Worm (Caenorhabditis elegans): ENCODE data around the gene smf-3.

Gene smf-3

DNA sequence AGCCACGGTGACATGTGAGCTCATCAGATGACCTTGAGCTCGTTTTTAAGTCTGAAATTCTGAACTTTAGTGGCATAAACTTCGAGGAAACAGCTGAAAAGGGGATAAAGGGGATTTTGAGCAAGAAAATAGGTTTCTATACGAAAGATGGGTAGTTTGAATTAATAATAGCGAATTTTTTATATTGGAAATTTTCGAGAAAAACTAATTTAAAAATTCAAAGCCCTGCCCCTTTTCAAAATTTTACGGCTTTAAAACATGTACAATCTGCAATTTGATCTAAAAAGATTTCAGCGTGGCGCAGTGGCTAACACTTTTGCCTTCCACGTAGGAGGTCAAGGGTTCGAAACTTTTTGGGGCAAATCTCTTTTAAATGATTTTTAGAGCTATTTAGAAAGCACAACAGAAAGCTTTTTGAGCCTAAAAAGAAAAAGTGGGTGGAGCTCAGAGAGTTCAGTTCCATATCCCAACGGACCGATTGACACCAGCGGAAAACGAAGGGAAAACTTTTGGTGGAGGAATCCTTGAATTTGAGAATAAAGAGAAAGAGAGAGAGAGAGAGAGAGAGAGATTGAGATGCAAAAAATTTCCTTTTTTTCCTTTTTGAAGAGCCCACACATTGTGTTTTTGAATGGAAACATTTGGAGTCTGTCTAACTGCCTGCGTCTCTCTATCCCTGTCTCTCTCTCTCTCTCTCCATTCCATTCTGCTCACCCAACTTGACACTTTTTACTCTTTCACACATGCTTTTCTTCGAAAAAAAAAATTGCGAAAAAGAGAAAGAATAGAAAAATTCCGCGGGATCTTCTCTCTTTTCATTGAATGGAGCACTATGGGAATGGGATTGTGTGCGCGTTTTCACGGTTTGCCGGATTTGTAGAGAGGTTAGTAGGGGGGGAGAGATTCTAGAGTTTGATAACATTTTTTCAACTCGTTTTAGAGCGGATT lies 45.6 kb downstream of the smf-3 start, which contains the start of gene Y69A2AR.31 (continued):
- TF ChIP-seq vab-15 (tag; optimal IDR thresholded peaks at IDR 0.05) (no peak), alr-1 (tag; optimal IDR thresholded peaks at IDR 0.05; ENCODE audit: borderline replicate concordance) (no peak), lin-13 (GFP tag; optimal IDR thresholded peaks at IDR 0.05) (no peak), hlh-17 (GFP tag; optimal IDR thresholded peaks at IDR 0.05; ENCODE audit: borderline replicate concordance) (no peak), pqm-1 (tag; optimal IDR thresholded peaks at IDR 0.05) (no peak), lin-14 (GFP tag; optimal IDR thresholded peaks at IDR 0.05) (peak; percentile 83)

DNA sequence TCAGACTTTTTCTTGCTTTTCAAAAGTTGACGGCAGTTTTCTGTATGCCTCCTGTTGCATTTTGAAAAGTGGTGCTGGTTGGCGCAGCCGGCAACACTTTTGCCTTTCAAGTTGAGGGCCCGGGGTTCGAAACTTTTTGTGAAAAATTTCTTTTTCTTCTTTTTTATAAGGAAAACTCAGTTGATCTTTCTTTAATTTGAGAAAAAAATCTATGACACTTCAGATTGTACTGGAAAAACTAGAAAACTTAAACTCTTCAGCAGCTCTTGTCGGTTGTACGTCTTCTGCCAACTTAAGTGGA lies 46.2 kb downstream of the smf-3 start:
- no peak for TF ChIP-seq fos-1 (tag; optimal IDR thresholded peaks at IDR 0.05)
- no peak for TF ChIP-seq efl-1 (optimal IDR thresholded peaks at IDR 0.05)
- TF ChIP-seq efl-1 (GFP tag; optimal IDR thresholded peaks at IDR 0.05 in 1 of 2) = peak in 1 of 2 experiments; percentile 58

DNA sequence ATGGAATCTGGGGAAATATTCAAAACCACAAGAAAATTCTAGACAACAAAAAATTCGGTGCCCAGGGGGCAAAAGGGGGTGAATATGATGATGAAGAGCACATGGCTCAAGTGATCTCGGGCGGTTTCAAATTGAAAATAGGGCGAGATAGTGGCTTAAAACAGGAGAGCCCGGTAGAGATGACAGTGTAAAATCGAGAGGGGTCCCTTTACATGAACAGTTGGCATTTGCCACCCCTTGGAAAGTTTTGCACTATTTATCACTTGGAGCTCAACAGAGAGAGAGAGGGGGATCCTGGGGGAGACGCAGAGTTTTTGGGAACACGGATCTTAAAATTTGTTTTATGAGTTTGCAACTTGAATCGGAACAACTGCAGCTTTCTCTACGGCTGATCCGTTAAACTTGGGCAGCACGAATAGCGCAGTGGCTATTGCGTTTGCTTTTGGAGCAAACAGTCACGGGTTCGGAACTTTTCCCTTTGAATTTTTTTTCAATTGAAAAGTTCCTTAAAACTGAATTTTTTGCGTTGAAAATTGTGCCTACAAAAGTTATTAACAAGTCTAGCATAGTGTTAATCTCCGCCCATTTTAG lies 46.8 kb downstream of the smf-3 start:
- TF ChIP-seq efl-1 (optimal IDR thresholded peaks at IDR 0.05) = peak in 1 of 2 experiments; percentile 23
- TF ChIP-seq efl-1 (GFP tag; optimal IDR thresholded peaks at IDR 0.05 in 1 of 2) = peak; percentile 4 to 64
- TF ChIP-seq nhr-20 (tag; optimal IDR thresholded peaks at IDR 0.05) = peak; percentile 31
- peak; percentile 99 for TF ChIP-seq pag-3 (tag; optimal IDR thresholded peaks at IDR 0.05; ENCODE audit: borderline replicate concordance, insufficient read depth)
- TF ChIP-seq rnt-1 (tag; optimal IDR thresholded peaks at IDR 0.05) = peak; percentile 54
- peak; percentile 74 for TF ChIP-seq nhr-71 (tag; optimal IDR thresholded peaks at IDR 0.05)
- peak; percentile 30 for TF ChIP-seq snu-23 (GFP tag; optimal IDR thresholded peaks at IDR 0.05)
- peak in 1 of 2 experiments; percentile 59 for TF ChIP-seq lsy-2 (tag; optimal IDR thresholded peaks at IDR 0.05)
- TF ChIP-seq lin-14 (GFP tag; optimal IDR thresholded peaks at IDR 0.05) = peak; percentile 79
- no peak for TF ChIP-seq mab-9 (GFP tag; IDR thresholded peaks at IDR 0.05)
- peak; percentile 16 for TF ChIP-seq swsn-7 (tag; optimal IDR thresholded peaks at IDR 0.05)
- TF ChIP-seq mdl-1 (tag; optimal IDR thresholded peaks at IDR 0.05) = peak in 1 of 2 experiments; percentile 29
- peak; percentile 25 for TF ChIP-seq dsc-1 (tag; optimal IDR thresholded peaks at IDR 0.05)
- no peak for TF ChIP-seq unc-130 (tag; optimal IDR thresholded peaks at IDR 0.05)
- no peak for TF ChIP-seq dpl-1 (GFP tag; optimal IDR thresholded peaks at IDR 0.05)
- TF ChIP-seq sptf-1 (tag; optimal IDR thresholded peaks at IDR 0.05) = no peak
- TF ChIP-seq unc-98 (GFP tag; IDR thresholded peaks at IDR 0.05) = 0 out of 2 replicates have a peak, but pooled peaks have one; percentile 40

DNA sequence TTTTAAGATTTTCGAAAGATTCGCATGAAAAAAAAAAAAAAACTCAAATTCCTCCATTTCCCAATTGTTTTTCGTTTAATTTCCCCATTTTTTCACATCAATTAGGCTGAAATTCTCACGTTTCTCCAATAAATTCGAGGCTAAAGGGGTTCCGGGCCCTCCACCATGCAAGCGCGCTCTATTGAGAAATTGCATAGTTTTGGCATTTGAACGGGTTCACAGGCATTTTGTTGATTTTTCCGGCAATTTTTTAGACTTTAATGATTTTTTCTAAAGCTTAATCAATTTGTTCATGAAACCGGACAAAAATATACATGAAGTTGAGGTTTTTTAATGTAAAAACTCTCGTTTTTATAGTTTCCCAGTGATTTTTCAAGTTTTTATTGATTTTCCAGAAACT lies 47.5 kb downstream of the smf-3 start:
- TF ChIP-seq ceh-82 (tag; optimal IDR thresholded peaks at IDR 0.05) (peak in 1 of 3 experiments; percentile 18), lin-15B (tag; optimal IDR thresholded peaks at IDR 0.05) (peak; percentile 25), elt-3 (tag; optimal IDR thresholded peaks at IDR 0.05) (no peak), rnt-1 (tag; optimal IDR thresholded peaks at IDR 0.05) (peak; percentile 25), lin-14 (GFP tag; optimal IDR thresholded peaks at IDR 0.05) (peak; percentile 36), mab-9 (GFP tag; IDR thresholded peaks at IDR 0.05) (no peak), nhr-85 (tag) (peak; percentile 53), pag-3 (tag; optimal IDR thresholded peaks at IDR 0.05; ENCODE audit: borderline replicate concordance, insufficient read depth) (peak; percentile 72), efl-1 (optimal IDR thresholded peaks at IDR 0.05) (peak; percentile 8 to 38), efl-1 (GFP tag; optimal IDR thresholded peaks at IDR 0.05 in 1 of 2) (peak; percentile 50 to 94), dpl-1 (GFP tag; optimal IDR thresholded peaks at IDR 0.05) (peak; percentile 38 to 64 (median 39)), ceh-88 (GFP tag; IDR thresholded peaks at IDR 0.05) (no peak), F16B12.6 (tag; optimal IDR thresholded peaks at IDR 0.05) (peak; percentile 22), jun-1 (tag; optimal IDR thresholded peaks at IDR 0.05) (no peak), lin-35 (GFP tag; optimal IDR thresholded peaks at IDR 0.05) (peak; percentile 35 to 56)

Measured in whole organism, L1 larva.